Fruit fly (Drosophila melanogaster) whole organism, embryonic: Measurements from ENCODE around the gene CG3184.

Source experiments
- BEAF-32 ChIP-seq: fragments of 200-800 bp; sonication (Bioruptor generic); optimal IDR thresholded peaks from 3 replicates; lab custom pipeline; 2017; ENCODE audit warnings: missing biosample characterization, missing genetic modification characterization, mild to moderate bottlenecking, moderate library complexity, missing genetic modification reagents
- Bgb ChIP-seq: fragments of 200-800 bp; sonication (Bioruptor generic); IDR thresholded peaks from 2 replicates; pipeline ENCODE4 v1.3.6; 2022; ENCODE audit warnings: missing biosample characterization, missing genetic modification characterization; ENCODE audit not compliant: partially characterized antibody
- CG10543 ChIP-seq: fragments of 200-800 bp; sonication (Bioruptor generic); optimal IDR thresholded peaks from 3 replicates; lab custom pipeline; 2017; ENCODE audit warnings: missing biosample characterization, mild to moderate bottlenecking, missing genetic modification characterization, moderate library complexity
- CG12071 ChIP-seq: fragments of 200-800 bp; sonication (Bioruptor generic); optimal IDR thresholded peaks from 3 replicates; lab custom pipeline; 2018; ENCODE audit warnings: missing biosample characterization, mild to moderate bottlenecking, missing genetic modification characterization
- CG12155 ChIP-seq: fragments of 200-800 bp; sonication (Bioruptor generic); optimal IDR thresholded peaks from 3 replicates; lab custom pipeline; 2016; ENCODE audit warnings: missing biosample characterization, missing genetic modification characterization
- CG14014 ChIP-seq: fragments of 200-800 bp; sonication (Bioruptor generic); IDR thresholded peaks from 2 replicates; pipeline ENCODE4 v1.3.6; 2022; ENCODE audit warnings: missing biosample characterization, missing genetic modification characterization
- CG14710 ChIP-seq: fragments of 200-800 bp; sonication (Bioruptor generic); optimal IDR thresholded peaks from 3 replicates; lab custom pipeline; 2019; ENCODE audit warnings: missing biosample characterization, mild to moderate bottlenecking, missing genetic modification characterization, moderate library complexity
- CG3281 ChIP-seq: fragments of 200-800 bp; sonication (Bioruptor generic); optimal IDR thresholded peaks from 3 replicates; lab custom pipeline; 2017; ENCODE audit warnings: missing biosample characterization, mild to moderate bottlenecking, missing genetic modification characterization
- CG3847 ChIP-seq: fragments of 200-800 bp; sonication (Bioruptor generic); IDR thresholded peaks from 2 replicates; pipeline ENCODE4 v1.3.6; 2022; ENCODE audit warnings: missing biosample characterization, missing genetic modification characterization
- CG5953 ChIP-seq: fragments of 200-800 bp; sonication (Bioruptor generic); IDR thresholded peaks from 2 replicates; pipeline ENCODE4 v1.3.6; 2022; ENCODE audit warnings: missing biosample characterization, missing genetic modification characterization
- CG6254 ChIP-seq: fragments of 200-800 bp; sonication (Bioruptor generic); optimal IDR thresholded peaks from 3 replicates; lab custom pipeline; 2017; ENCODE audit warnings: mild to moderate bottlenecking, missing biosample characterization, missing genetic modification reagents, missing genetic modification characterization
- CG6689 ChIP-seq: fragments of 200-800 bp; sonication (Bioruptor generic); IDR thresholded peaks from 2 replicates; pipeline ENCODE4 v1.3.6; 2022; ENCODE audit warnings: missing biosample characterization, missing genetic modification characterization
- CG7963 ChIP-seq: fragments of 200-800 bp; sonication (Bioruptor generic); IDR thresholded peaks from 3 replicates; pipeline ENCODE4 v1.3.6; 2022; ENCODE audit warnings: missing biosample characterization, missing genetic modification characterization; ENCODE audit not compliant: partially characterized antibody
- CG9797 ChIP-seq: fragments of 200-800 bp; sonication (Bioruptor generic); optimal IDR thresholded peaks from 3 replicates; lab custom pipeline; 2018; ENCODE audit warnings: missing biosample characterization, mild to moderate bottlenecking, missing genetic modification characterization
- Doc3 ChIP-seq: fragments of 200-800 bp; sonication (Bioruptor generic); IDR thresholded peaks from 3 replicates; pipeline ENCODE4 v1.3.6; 2022; ENCODE audit warnings: missing biosample characterization, missing genetic modification characterization; ENCODE audit not compliant: partially characterized antibody
- E2f2 ChIP-seq: fragments of 200-800 bp; sonication (Bioruptor generic); IDR thresholded peaks from 2 replicates; pipeline ENCODE4 v1.3.6; 2022; ENCODE audit warnings: missing biosample characterization, missing genetic modification characterization
- Jarid2 ChIP-seq: fragments of 200-800 bp; sonication (Bioruptor generic); optimal IDR thresholded peaks from 3 replicates; lab custom pipeline; 2017; ENCODE audit warnings: mild to moderate bottlenecking, missing biosample characterization, missing genetic modification reagents, missing genetic modification characterization
- Lim3 ChIP-seq: fragments of 200-800 bp; sonication (Bioruptor generic); IDR thresholded peaks from 2 replicates; pipeline ENCODE4 v1.3.6; 2022; ENCODE audit warnings: missing biosample characterization, missing genetic modification characterization
- Mes4 ChIP-seq: fragments of 200-800 bp; sonication (Bioruptor generic); optimal IDR thresholded peaks from 2 replicates; lab custom pipeline; 2016; ENCODE audit warnings: missing biosample characterization, missing genetic modification characterization
- Neu2 ChIP-seq: fragments of 200-800 bp; sonication (Bioruptor generic); optimal IDR thresholded peaks from 3 replicates; lab custom pipeline; 2016; ENCODE audit warnings: missing biosample characterization, missing genetic modification characterization, borderline replicate concordance
- Nf-YC ChIP-seq: fragments of 200-800 bp; optimal IDR thresholded peaks from 3 replicates; lab custom pipeline; 2019; ENCODE audit warnings: missing biosample characterization, mild to moderate bottlenecking, missing genetic modification characterization, moderate library complexity
- Scr ChIP-seq: fragments of 200-800 bp; sonication (Bioruptor generic); IDR thresholded peaks from 2 replicates; pipeline ENCODE4 v1.3.6; 2022; ENCODE audit warnings: missing biosample characterization, missing genetic modification characterization; ENCODE audit not compliant: partially characterized antibody
- Tbp ChIP-seq: fragments of >200 bp; optimal IDR thresholded peaks from 2 replicates; lab custom pipeline; 2018; ENCODE audit warnings: missing biosample characterization, missing genetic modification characterization
- Trl ChIP-seq, 3 experiments: fragments of >200 bp in 2 of 3; fragments of 200-800 bp in 1 of 3; sonication (Bioruptor generic) in 1 of 3; optimal IDR thresholded peaks; 2 replicates in 1 of 3; 3 replicates in 2 of 3; lab custom pipeline; 2016 to 2017; ENCODE audit warnings: missing biosample characterization in 1 of 3, missing genetic modification characterization in 1 of 3
- ap ChIP-seq: fragments of 200-800 bp; sonication (Bioruptor generic); IDR thresholded peaks from 2 replicates; pipeline ENCODE4 v1.3.6; 2022; ENCODE audit warnings: missing biosample characterization, missing genetic modification characterization
- btn ChIP-seq: fragments of 200-800 bp; sonication (Bioruptor generic); optimal IDR thresholded peaks from 2 replicates; lab custom pipeline; 2016; ENCODE audit warnings: missing biosample characterization, missing genetic modification characterization
- chif ChIP-seq, 2 experiments: fragments of 200-800 bp; sonication (Bioruptor generic); optimal IDR thresholded peaks; 3 replicates each; lab custom pipeline; 2016; ENCODE audit warnings: missing biosample characterization in 2 of 2, missing genetic modification characterization in 2 of 2
- chn ChIP-seq: fragments of 200-800 bp; sonication (Bioruptor generic); optimal IDR thresholded peaks from 2 replicates; lab custom pipeline; 2016; ENCODE audit warnings: missing biosample characterization, missing genetic modification characterization
- da ChIP-seq: fragments of 200-800 bp; sonication (Bioruptor generic); optimal IDR thresholded peaks from 2 replicates; lab custom pipeline; 2016; ENCODE audit warnings: missing biosample characterization, missing genetic modification characterization
- dm ChIP-seq: fragments of 200-800 bp; sonication (Bioruptor generic); optimal IDR thresholded peaks from 3 replicates; lab custom pipeline; 2016; ENCODE audit warnings: missing biosample characterization, missing genetic modification characterization
- gcm ChIP-seq: fragments of 200-800 bp; sonication (Bioruptor generic); optimal IDR thresholded peaks from 2 replicates; lab custom pipeline; 2019; ENCODE audit warnings: missing biosample characterization, mild to moderate bottlenecking, missing genetic modification characterization, moderate library complexity
- gfzf ChIP-seq: fragments of 200-800 bp; sonication (Bioruptor generic); optimal IDR thresholded peaks from 2 replicates; lab custom pipeline; 2016; ENCODE audit warnings: missing biosample characterization, mild to moderate bottlenecking, missing genetic modification characterization, moderate library complexity
- grau ChIP-seq: fragments of 200-800 bp; optimal IDR thresholded peaks from 3 replicates; lab custom pipeline; 2019; ENCODE audit warnings: missing biosample characterization, mild to moderate bottlenecking, missing genetic modification characterization, moderate library complexity
- grn ChIP-seq: fragments of 200-800 bp; sonication (Bioruptor generic); optimal IDR thresholded peaks from 3 replicates; lab custom pipeline; 2017; ENCODE audit warnings: missing biosample characterization, missing genetic modification characterization
- gt ChIP-seq: fragments of 200-800 bp; sonication (Bioruptor generic); IDR thresholded peaks from 2 replicates; pipeline ENCODE4 v1.3.6; 2022; ENCODE audit warnings: missing biosample characterization, missing genetic modification characterization
- hbn ChIP-seq: fragments of 200-800 bp; sonication (Bioruptor generic); IDR thresholded peaks from 2 replicates; pipeline ENCODE4 v1.3.6; 2022; ENCODE audit warnings: missing biosample characterization, missing genetic modification characterization; ENCODE audit not compliant: partially characterized antibody
- jing ChIP-seq: fragments of 200-800 bp; sonication (Bioruptor generic); optimal IDR thresholded peaks from 2 replicates; lab custom pipeline; 2018; ENCODE audit warnings: missing biosample characterization, mild to moderate bottlenecking, missing genetic modification characterization
- nmo ChIP-seq: fragments of 200-800 bp; sonication (Bioruptor generic); optimal IDR thresholded peaks from 2 replicates; lab custom pipeline; 2018; ENCODE audit warnings: missing biosample characterization, mild to moderate bottlenecking, missing genetic modification characterization, moderate library complexity
- onecut ChIP-seq: fragments of 200-800 bp; sonication (Bioruptor generic); IDR thresholded peaks from 2 replicates; pipeline ENCODE4 v1.3.6; 2022; ENCODE audit warnings: missing biosample characterization, missing genetic modification characterization
- pfk ChIP-seq: fragments of 200-800 bp; sonication (Bioruptor generic); optimal IDR thresholded peaks from 2 replicates; lab custom pipeline; 2018; ENCODE audit warnings: missing biosample characterization, mild to moderate bottlenecking, missing genetic modification characterization, moderate library complexity
- prd ChIP-seq, 3 experiments: fragments of >200 bp in 2 of 3; fragments of 200-800 bp in 1 of 3; sonication (Bioruptor generic) in 1 of 3; optimal IDR thresholded peaks in 2 of 3; IDR thresholded peaks in 1 of 3; 2 replicates in 2 of 3; 3 replicates in 1 of 3; pipeline versions ENCODE4 v1.3.6 to Lab custom; 2017 to 2022; ENCODE audit warnings: missing biosample characterization in 1 of 3, missing genetic modification characterization in 1 of 3
- repo ChIP-seq: fragments of 200-800 bp; sonication (Bioruptor generic); optimal IDR thresholded peaks from 2 replicates; lab custom pipeline; 2016; ENCODE audit warnings: missing biosample characterization, missing genetic modification characterization
- sc ChIP-seq, 3 experiments: fragments of >200 bp in 2 of 3; fragments of 200-800 bp in 1 of 3; sonication (Bioruptor generic) in 1 of 3; optimal IDR thresholded peaks; 2 replicates in 2 of 3; 3 replicates in 1 of 3; lab custom pipeline; 2017; ENCODE audit warnings: mild to moderate bottlenecking in 1 of 3, missing biosample characterization in 1 of 3, missing genetic modification characterization in 1 of 3, missing genetic modification reagents in 1 of 3
- sd ChIP-seq: fragments of 200-800 bp; sonication (Bioruptor generic); optimal IDR thresholded peaks from 3 replicates; lab custom pipeline; 2018; ENCODE audit warnings: missing biosample characterization, mild to moderate bottlenecking, missing genetic modification characterization, moderate library complexity
- sens ChIP-seq: fragments of 200-800 bp; sonication (Bioruptor generic); peaks from one replicate; lab custom pipeline; 2016; ENCODE audit warnings: missing biosample characterization, missing genetic modification characterization
- sima ChIP-seq: fragments of 200-800 bp; sonication (Bioruptor generic); optimal IDR thresholded peaks from 2 replicates; lab custom pipeline; 2016; ENCODE audit warnings: missing biosample characterization, missing genetic modification characterization
- sug ChIP-seq: fragments of 200-800 bp; optimal IDR thresholded peaks from 2 replicates; lab custom pipeline; 2019; ENCODE audit warnings: missing biosample characterization, mild to moderate bottlenecking, missing genetic modification characterization, moderate library complexity

The CG3184 gene

dm6 chrX:6673637-6674487 is 14.7 kb downstream of the CG3184 start, which contains the start of the genes CG3198 and Mcm6:
CG3198 (minus strand) TSS chrX:6673973.
Mcm6 (plus strand) TSS chrX:6674387.
- no peak for TF ChIP-seq CG3281
- no peak for TF ChIP-seq Tbp
- TF ChIP-seq CG12071 = no peak
- no peak for TF ChIP-seq gt (GFP tag; lab: Robert Waterston, UW)
- no peak for TF ChIP-seq dm (GFP tag; lab: Kevin White, UChicago)
- TF ChIP-seq repo (GFP tag; lab: Kevin White, UChicago) = no peak
- TF ChIP-seq CG5953 (GFP tag; lab: Robert Waterston, UW) = no peak
- TF ChIP-seq Trl (optimal IDR thresholded peaks at IDR 0.05; lab: Kevin White, UChicago) = no peak
- TF ChIP-seq Trl (GFP tag; optimal IDR thresholded peaks at IDR 0.05; lab: Kevin White, UChicago) = no peak
- TF ChIP-seq Lim3 (GFP tag; lab: Robert Waterston, UW) = no peak
- TF ChIP-seq pfk = no peak
- TF ChIP-seq btn = no peak
- peak; percentile 46 for TF ChIP-seq gfzf
- TF ChIP-seq nmo (GFP tag; lab: Kevin White, UChicago) = peak; percentile 11
- peak; percentile 67 for TF ChIP-seq CG14710 (tag; lab: Kevin White, UChicago)
- TF ChIP-seq Doc3 = peak; percentile 59
- TF ChIP-seq CG10543 (GFP tag; lab: Kevin White, UChicago) = no peak
- TF ChIP-seq Scr (GFP tag; lab: Robert Waterston, UW) = peak; percentile 74
- TF ChIP-seq gcm = no peak
- TF ChIP-seq sima (GFP tag; lab: Kevin White, UChicago) = no peak
- TF ChIP-seq CG12155 (GFP tag; lab: Kevin White, UChicago) = no peak
- no peak for TF ChIP-seq CG14014 (GFP tag; lab: Robert Waterston, UW)
- peak; percentile 12 for TF ChIP-seq Nf-YC (tag; lab: Kevin White, UChicago)
- no peak for TF ChIP-seq Neu2
- no peak for TF ChIP-seq da
- no peak for TF ChIP-seq sc (optimal IDR thresholded peaks at IDR 0.05; lab: Kevin White, UChicago)
- TF ChIP-seq sc (GFP tag; optimal IDR thresholded peaks at IDR 0.05; lab: Kevin White, UChicago) = no peak
- TF ChIP-seq sens (GFP tag; lab: Kevin White, UChicago) = peak; percentile 42
- no peak for TF ChIP-seq grau (tag; lab: Kevin White, UChicago)
- peak; percentile 82 for TF ChIP-seq E2f2 (GFP tag; lab: Robert Waterston, UW)
- peak; percentile 48 for TF ChIP-seq onecut (GFP tag; lab: Robert Waterston, UW)
- no peak for TF ChIP-seq chif (GFP tag; optimal IDR thresholded peaks at IDR 0.05; lab: Kevin White, UChicago)
- TF ChIP-seq ap = no peak
- TF ChIP-seq prd (optimal IDR thresholded peaks at IDR 0.05; lab: Kevin White, UChicago) = no peak
- TF ChIP-seq prd (GFP tag; IDR thresholded peaks at IDR 0.05; lab: Robert Waterston, UW) = no peak
- TF ChIP-seq Mes4 (GFP tag; lab: Kevin White, UChicago) = no peak
- peak; percentile 52; the same call in 1 of the 2 replicates for TF ChIP-seq Bgb
- TF ChIP-seq sd (tag; lab: Kevin White, UChicago) = no peak
- peak; percentile 66 for TF ChIP-seq CG3847
- peak; percentile 7 for TF ChIP-seq sug (tag; lab: Kevin White, UChicago)
- peak; percentile 61 for TF ChIP-seq CG9797 (GFP tag; lab: Kevin White, UChicago)
- no peak for TF ChIP-seq chn (GFP tag; lab: Kevin White, UChicago)
- 0 out of 2 replicates have a peak, but pooled peaks have one; percentile 16 for TF ChIP-seq CG6689 (GFP tag; lab: Robert Waterston, UW)
- peak; percentile 54; the same call in 1 of the 3 replicates for TF ChIP-seq CG7963 (GFP tag; lab: Robert Waterston, UW)
- no peak for TF ChIP-seq Jarid2 (GFP tag; lab: Kevin White, UChicago)
- peak; percentile 63 for TF ChIP-seq hbn (GFP tag; lab: Robert Waterston, UW)
- TF ChIP-seq jing (GFP tag; lab: Kevin White, UChicago) = no peak
- no peak for TF ChIP-seq grn (GFP tag; lab: Kevin White, UChicago)
- TF ChIP-seq CG6254 (GFP tag; lab: Kevin White, UChicago) = no peak
- peak; percentile 67 for TF ChIP-seq BEAF-32 (GFP tag; lab: Kevin White, UChicago)
